Fruit fly (Drosophila melanogaster) whole organism, embryonic: ENCODE results near the gene Eig71Ec.

Experiments used
- Atf6 ChIP-seq: fragments of 200-800 bp; sonication (Bioruptor generic); IDR thresholded peaks from 2 replicates; pipeline ENCODE4 v1.3.6; 2022; ENCODE audit warnings: missing biosample characterization, missing genetic modification characterization
- Blimp-1 ChIP-seq: fragments of 200-800 bp; sonication (Bioruptor generic); optimal IDR thresholded peaks from 3 replicates; lab custom pipeline; 2018; ENCODE audit warnings: missing biosample characterization, missing genetic modification characterization, mild to moderate bottlenecking, moderate library complexity, missing genetic modification reagents
- CG10366 ChIP-seq: fragments of 200-800 bp; sonication (Bioruptor generic); IDR thresholded peaks from 2 replicates; pipeline ENCODE4 v1.3.6; 2022; ENCODE audit warnings: missing biosample characterization, missing genetic modification characterization
- CG13287 ChIP-seq: fragments of 200-800 bp; sonication (Bioruptor generic); IDR thresholded peaks from 2 replicates; pipeline ENCODE4 v1.3.6; 2022; ENCODE audit warnings: missing biosample characterization, missing genetic modification characterization; ENCODE audit not compliant: partially characterized antibody
- CG17385 ChIP-seq: fragments of 200-800 bp; sonication (Bioruptor generic); optimal IDR thresholded peaks from 3 replicates; lab custom pipeline; 2018; ENCODE audit warnings: missing biosample characterization, mild to moderate bottlenecking, missing genetic modification characterization
- CG2889 ChIP-seq: fragments of 200-800 bp; sonication (Bioruptor generic); IDR thresholded peaks from 3 replicates; pipeline ENCODE4 v1.3.6; 2022; ENCODE audit warnings: missing biosample characterization, missing genetic modification characterization
- CG32767 ChIP-seq: fragments of 200-800 bp; sonication (Bioruptor generic); IDR thresholded peaks from 2 replicates; pipeline ENCODE4 v1.3.6; 2022; ENCODE audit warnings: missing biosample characterization, missing genetic modification characterization
- CG4328 ChIP-seq: fragments of 200-800 bp; sonication (Bioruptor generic); optimal IDR thresholded peaks from 3 replicates; lab custom pipeline; 2017; ENCODE audit warnings: missing biosample characterization, missing genetic modification reagents, missing genetic modification characterization
- CG7963 ChIP-seq: fragments of 200-800 bp; sonication (Bioruptor generic); IDR thresholded peaks from 3 replicates; pipeline ENCODE4 v1.3.6; 2022; ENCODE audit warnings: missing biosample characterization, missing genetic modification characterization; ENCODE audit not compliant: partially characterized antibody
- CG8290 ChIP-seq, 3 experiments: fragments of 200-800 bp; sonication (Bioruptor generic); optimal IDR thresholded peaks; 2 replicates each; lab custom pipeline; 2016 to 2019; ENCODE audit warnings: missing biosample characterization in 3 of 3, missing genetic modification characterization in 3 of 3, mild to moderate bottlenecking in 2 of 3, moderate library complexity in 1 of 3
- CHES-1-like ChIP-seq: fragments of 200-800 bp; sonication (Bioruptor generic); optimal IDR thresholded peaks from 2 replicates; lab custom pipeline; 2016; ENCODE audit warnings: missing biosample characterization, missing genetic modification characterization
- Dbx ChIP-seq: fragments of 200-800 bp; sonication (Bioruptor generic); IDR thresholded peaks from 3 replicates; pipeline ENCODE4 v1.3.6; 2022; ENCODE audit warnings: missing biosample characterization, missing genetic modification characterization
- Drgx ChIP-seq: fragments of 200-800 bp; sonication (Bioruptor generic); IDR thresholded peaks from 2 replicates; pipeline ENCODE4 v1.3.6; 2022; ENCODE audit warnings: missing biosample characterization, missing genetic modification characterization
- Gsc ChIP-seq: fragments of 200-800 bp; sonication (Bioruptor generic); IDR thresholded peaks from 2 replicates; pipeline ENCODE4 v1.3.6; 2022; ENCODE audit warnings: missing biosample characterization, missing genetic modification characterization
- HLH3B ChIP-seq: fragments of 200-800 bp; sonication (Bioruptor generic); IDR thresholded peaks from 2 replicates; pipeline ENCODE4 v1.3.6; 2022; ENCODE audit warnings: missing biosample characterization, missing genetic modification characterization
- HLH4C ChIP-seq: fragments of 200-800 bp; sonication (Bioruptor generic); IDR thresholded peaks from 3 replicates; pipeline ENCODE4 v1.3.6; 2022; ENCODE audit warnings: missing biosample characterization, missing genetic modification characterization; ENCODE audit not compliant: partially characterized antibody
- HLHmδ ChIP-seq: fragments of 200-800 bp; sonication (Bioruptor generic); optimal IDR thresholded peaks from 2 replicates; lab custom pipeline; 2018; ENCODE audit warnings: missing biosample characterization, mild to moderate bottlenecking, missing genetic modification characterization, moderate library complexity
- Hand ChIP-seq: fragments of 200-800 bp; sonication (Bioruptor generic); optimal IDR thresholded peaks from 2 replicates; lab custom pipeline; 2017; ENCODE audit warnings: mild to moderate bottlenecking, missing biosample characterization, missing genetic modification reagents, missing genetic modification characterization
- Hr51 ChIP-seq, 2 experiments: fragments of 200-800 bp; sonication (Bioruptor generic); optimal IDR thresholded peaks; 2 replicates in 1 of 2; 3 replicates in 1 of 2; lab custom pipeline; 2016 to 2018; ENCODE audit warnings: missing biosample characterization in 2 of 2, missing genetic modification characterization in 2 of 2, mild to moderate bottlenecking in 1 of 2, moderate library complexity in 1 of 2
- Hr78 ChIP-seq, 2 experiments: fragments of 200-800 bp in 1 of 2; fragments of >200 bp in 1 of 2; sonication (Bioruptor generic) in 1 of 2; optimal IDR thresholded peaks; 2 replicates each; lab custom pipeline; 2017 to 2019; ENCODE audit warnings: missing biosample characterization in 2 of 2, missing genetic modification characterization in 2 of 2, mild to moderate bottlenecking in 1 of 2, moderate library complexity in 1 of 2
- Lhr ChIP-seq: fragments of 200-800 bp; sonication (Bioruptor generic); optimal IDR thresholded peaks from 3 replicates; lab custom pipeline; 2017; ENCODE audit warnings: mild to moderate bottlenecking, missing biosample characterization, missing genetic modification reagents, missing genetic modification characterization
- Med ChIP-seq: fragments of 200-800 bp; sonication (Bioruptor generic); peaks from one replicate; lab custom pipeline; 2016; ENCODE audit warnings: missing biosample characterization, missing genetic modification characterization, mild to moderate bottlenecking, inconsistent platforms, moderate library complexity
- Nf-YC ChIP-seq: fragments of 200-800 bp; optimal IDR thresholded peaks from 3 replicates; lab custom pipeline; 2019; ENCODE audit warnings: missing biosample characterization, mild to moderate bottlenecking, missing genetic modification characterization, moderate library complexity
- Opbp ChIP-seq: fragments of 200-800 bp; sonication (Bioruptor generic); IDR thresholded peaks from 3 replicates; pipeline ENCODE4 v1.3.6; 2022; ENCODE audit warnings: missing biosample characterization, missing genetic modification characterization; ENCODE audit not compliant: partially characterized antibody
- Stat92E ChIP-seq, 3 experiments: fragments of >200 bp in 2 of 3; fragments of 200-800 bp in 1 of 3; sonication (Bioruptor generic) in 1 of 3; optimal IDR thresholded peaks; 2 replicates each; lab custom pipeline; 2017 to 2019; ENCODE audit warnings: missing biosample characterization in 3 of 3, missing genetic modification characterization in 3 of 3, mild to moderate bottlenecking in 1 of 3, moderate library complexity in 1 of 3
- cg ChIP-seq: fragments of 200-800 bp; sonication (Bioruptor generic); optimal IDR thresholded peaks from 3 replicates; lab custom pipeline; 2019; ENCODE audit warnings: missing biosample characterization, mild to moderate bottlenecking, missing genetic modification characterization, moderate library complexity
- chinmo ChIP-seq: fragments of 200-800 bp; sonication (Bioruptor generic); IDR thresholded peaks from 4 replicates; pipeline ENCODE4 v1.3.6; 2022; ENCODE audit warnings: missing biosample characterization, missing genetic modification characterization; ENCODE audit not compliant: partially characterized antibody
- dimm ChIP-seq: fragments of 200-800 bp; sonication (Bioruptor generic); IDR thresholded peaks from 2 replicates; pipeline ENCODE4 v1.3.6; 2022; ENCODE audit warnings: missing biosample characterization, missing genetic modification characterization
- dm ChIP-seq: fragments of 200-800 bp; sonication (Bioruptor generic); optimal IDR thresholded peaks from 3 replicates; lab custom pipeline; 2016; ENCODE audit warnings: missing biosample characterization, missing genetic modification characterization
- dysf ChIP-seq: fragments of 200-800 bp; sonication (Bioruptor generic); IDR thresholded peaks from 3 replicates; pipeline ENCODE4 v1.3.6; 2022; ENCODE audit warnings: missing biosample characterization, missing genetic modification characterization
- ems ChIP-seq: fragments of 200-800 bp; sonication (Bioruptor generic); optimal IDR thresholded peaks from 3 replicates; lab custom pipeline; 2016; ENCODE audit warnings: missing biosample characterization, missing genetic modification characterization
- gce ChIP-seq: fragments of 200-800 bp; sonication (Bioruptor generic); IDR thresholded peaks from 3 replicates; pipeline ENCODE4 v1.3.6; 2022; ENCODE audit warnings: missing biosample characterization, missing genetic modification characterization
- gcm ChIP-seq: fragments of 200-800 bp; sonication (Bioruptor generic); optimal IDR thresholded peaks from 2 replicates; lab custom pipeline; 2019; ENCODE audit warnings: missing biosample characterization, mild to moderate bottlenecking, missing genetic modification characterization, moderate library complexity
- her ChIP-seq: fragments of 200-800 bp; sonication (Bioruptor generic); optimal IDR thresholded peaks from 2 replicates; lab custom pipeline; 2016; ENCODE audit warnings: missing biosample characterization, missing genetic modification characterization
- kay ChIP-seq: fragments of 200-800 bp; sonication (Bioruptor generic); optimal IDR thresholded peaks from 2 replicates; lab custom pipeline; 2016; ENCODE audit warnings: missing biosample characterization, missing genetic modification characterization
- lab ChIP-seq: fragments of 200-800 bp; sonication (Bioruptor generic); optimal IDR thresholded peaks from 3 replicates; lab custom pipeline; 2017; ENCODE audit warnings: missing biosample characterization, missing genetic modification characterization, mild to moderate bottlenecking, moderate library complexity, missing genetic modification reagents
- maf-S ChIP-seq: fragments of 200-800 bp; sonication (Bioruptor generic); optimal IDR thresholded peaks from 2 replicates; lab custom pipeline; 2016; ENCODE audit warnings: missing biosample characterization, missing genetic modification characterization
- mam ChIP-seq: fragments of 200-800 bp; sonication (Bioruptor generic); optimal IDR thresholded peaks from 3 replicates; lab custom pipeline; 2016; ENCODE audit warnings: missing biosample characterization, missing genetic modification characterization
- nom ChIP-seq: fragments of 200-800 bp; sonication (Bioruptor generic); optimal IDR thresholded peaks from 2 replicates; lab custom pipeline; 2017; ENCODE audit warnings: missing biosample characterization, missing genetic modification characterization, mild to moderate bottlenecking, moderate library complexity, missing genetic modification reagents
- otp ChIP-seq: fragments of 200-800 bp; sonication (Bioruptor generic); IDR thresholded peaks from 3 replicates; pipeline ENCODE4, ENCODE4 v1.3.6; 2022; ENCODE audit warnings: missing biosample characterization, missing genetic modification characterization
- pros ChIP-seq: fragments of 200-800 bp; sonication (Bioruptor generic); optimal IDR thresholded peaks from 3 replicates; lab custom pipeline; 2019; ENCODE audit warnings: missing biosample characterization, mild to moderate bottlenecking, missing genetic modification characterization, moderate library complexity
- repo ChIP-seq: fragments of 200-800 bp; sonication (Bioruptor generic); optimal IDR thresholded peaks from 2 replicates; lab custom pipeline; 2016; ENCODE audit warnings: missing biosample characterization, missing genetic modification characterization
- schlank ChIP-seq: fragments of 200-800 bp; sonication (Bioruptor generic); optimal IDR thresholded peaks from 2 replicates; lab custom pipeline; 2018; ENCODE audit warnings: missing biosample characterization, mild to moderate bottlenecking, missing genetic modification characterization
- sna ChIP-seq: fragments of 200-800 bp; sonication (Bioruptor generic); IDR thresholded peaks from 2 replicates; pipeline ENCODE4 v1.3.6; 2022; ENCODE audit warnings: missing biosample characterization, missing genetic modification characterization; ENCODE audit not compliant: partially characterized antibody
- sob ChIP-seq: fragments of 200-800 bp; sonication (Bioruptor generic); IDR thresholded peaks from 2 replicates; pipeline ENCODE4 v1.3.6; 2022; ENCODE audit warnings: missing biosample characterization, missing genetic modification characterization
- sr ChIP-seq: fragments of 200-800 bp; sonication (Bioruptor generic); IDR thresholded peaks from 3 replicates; pipeline ENCODE4 v1.3.6; 2022; ENCODE audit warnings: missing biosample characterization, missing genetic modification characterization
- tll ChIP-seq, 2 experiments: fragments of 200-800 bp in 1 of 2; fragments of >200 bp in 1 of 2; sonication (Bioruptor generic) in 1 of 2; optimal IDR thresholded peaks; 2 replicates each; lab custom pipeline; 2017 to 2019; ENCODE audit warnings: missing biosample characterization in 2 of 2, missing genetic modification characterization in 2 of 2, mild to moderate bottlenecking in 1 of 2, moderate library complexity in 1 of 2

Gene Eig71Ec

dm6 chr3L:15699626-15700337, 47.7 kb upstream of the Eig71Ec start, which contains the start of gene comm2 (continued):
- TF ChIP-seq Hr51 (GFP tag; optimal IDR thresholded peaks at IDR 0.05; lab: Kevin White, UChicago), result no peak
- TF ChIP-seq Blimp-1, result peak; percentile 84
- TF ChIP-seq Drgx (GFP tag; lab: Robert Waterston, UW), result 0 out of 2 replicates have a peak, but pooled peaks have one; percentile 29
- 0 out of 3 replicates have a peak, but pooled peaks have one; percentile 50 for TF ChIP-seq otp (GFP tag; lab: Robert Waterston, UW)
- peak; percentile 76 for TF ChIP-seq sna (GFP tag; lab: Robert Waterston, UW)
- no peak for TF ChIP-seq sr (GFP tag; lab: Robert Waterston, UW)
- TF ChIP-seq CG8290 (GFP tag; optimal IDR thresholded peaks at IDR 0.05; lab: Kevin White, UChicago), result no peak
- peak in 1 of 2 experiments; percentile 19 for TF ChIP-seq CG8290 (tag; optimal IDR thresholded peaks at IDR 0.05; lab: Kevin White, UChicago)
- no peak for TF ChIP-seq CG7963 (GFP tag; lab: Robert Waterston, UW)
- TF ChIP-seq lab (GFP tag; lab: Kevin White, UChicago), result no peak
- TF ChIP-seq cg, result no peak
- TF ChIP-seq Stat92E (GFP tag; optimal IDR thresholded peaks at IDR 0.05; lab: Kevin White, UChicago), result peak in 1 of 3 experiments; percentile 9
- TF ChIP-seq gce, result no peak
- TF ChIP-seq tll (GFP tag; optimal IDR thresholded peaks at IDR 0.05; lab: Kevin White, UChicago), result peak in 1 of 2 experiments; percentile 47
- no peak for TF ChIP-seq Lhr (GFP tag; lab: Kevin White, UChicago)
- peak; percentile 73 for TF ChIP-seq HLHmδ
- TF ChIP-seq CG32767 (GFP tag; lab: Robert Waterston, UW), result peak; percentile 31; the same call in 1 of the 2 replicates
- TF ChIP-seq chinmo, result peak; percentile 89; the same call in 3 of the 4 replicates
- TF ChIP-seq schlank (tag; lab: Kevin White, UChicago), result no peak
- no peak for TF ChIP-seq CG10366
- peak; percentile 74 for TF ChIP-seq Med
- no peak for TF ChIP-seq dm (GFP tag; lab: Kevin White, UChicago)
- TF ChIP-seq Dbx, result 0 out of 3 replicates have a peak, but pooled peaks have one; percentile 20
- TF ChIP-seq mam (GFP tag; lab: Kevin White, UChicago), result no peak
- TF ChIP-seq Nf-YC (tag; lab: Kevin White, UChicago), result no peak
- TF ChIP-seq CG2889 (GFP tag; lab: Robert Waterston, UW), result no peak
- TF ChIP-seq ems (GFP tag; lab: Kevin White, UChicago), result no peak
- TF ChIP-seq pros (GFP tag; lab: Kevin White, UChicago), result peak; percentile 98
- TF ChIP-seq nom (GFP tag; lab: Kevin White, UChicago), result peak; percentile 22
- TF ChIP-seq CG17385 (GFP tag; lab: Kevin White, UChicago), result peak; percentile 1
- TF ChIP-seq kay (GFP tag; lab: Kevin White, UChicago), result no peak
- TF ChIP-seq Atf6 (GFP tag; lab: Robert Waterston, UW), result no peak
- no peak for TF ChIP-seq dysf
- TF ChIP-seq CG4328, result no peak
- no peak for TF ChIP-seq dimm (GFP tag; lab: Robert Waterston, UW)
- no peak for TF ChIP-seq Hand
- TF ChIP-seq repo, result no peak
- peak; percentile 8 for TF ChIP-seq gcm (GFP tag; lab: Kevin White, UChicago)
- TF ChIP-seq HLH3B (GFP tag; lab: Robert Waterston, UW), result no peak
- peak; percentile 45; the same call in 1 of the 2 replicates for TF ChIP-seq CG13287
- peak; percentile 24; the same call in 1 of the 2 replicates for TF ChIP-seq sob (GFP tag; lab: Robert Waterston, UW)
- TF ChIP-seq Gsc, result no peak
- TF ChIP-seq Hr78 (GFP tag; optimal IDR thresholded peaks at IDR 0.05; lab: Kevin White, UChicago), result peak in 1 of 2 experiments; percentile 54
- no peak for TF ChIP-seq her (GFP tag; lab: Kevin White, UChicago)
- peak; percentile 21; the same call in 1 of the 3 replicates for TF ChIP-seq HLH4C
- TF ChIP-seq maf-S (GFP tag; lab: Kevin White, UChicago), result no peak
- TF ChIP-seq Opbp (GFP tag; lab: Robert Waterston, UW), result peak; percentile 69; the same call in 2 of the 3 replicates
- no peak for TF ChIP-seq CHES-1-like (GFP tag; lab: Kevin White, UChicago)
